Fruit fly (Drosophila melanogaster) whole organism, prepupa: ENCODE data around the gene MESR3.

ENCODE experiments used
- spab ChIP-seq: fragments of 200-800 bp; sonication (Bioruptor generic); optimal IDR thresholded peaks from 2 replicates; lab custom pipeline; 2017; ENCODE audit warnings: missing biosample characterization, mild to moderate bottlenecking, missing genetic modification characterization, missing genetic modification reagents
- ss ChIP-seq, 2 experiments: fragments of 200-800 bp; sonication (Bioruptor generic); optimal IDR thresholded peaks; 2 replicates in 1 of 2; 3 replicates in 1 of 2; lab custom pipeline; 2017 to 2018; ENCODE audit warnings: mild to moderate bottlenecking in 2 of 2, missing biosample characterization in 2 of 2, missing genetic modification characterization in 2 of 2, moderate library complexity in 1 of 2
- topi ChIP-seq: fragments of 200-800 bp; sonication (Bioruptor generic); optimal IDR thresholded peaks from 3 replicates; lab custom pipeline; 2016; ENCODE audit warnings: missing biosample characterization, missing genetic modification characterization

DNA sequence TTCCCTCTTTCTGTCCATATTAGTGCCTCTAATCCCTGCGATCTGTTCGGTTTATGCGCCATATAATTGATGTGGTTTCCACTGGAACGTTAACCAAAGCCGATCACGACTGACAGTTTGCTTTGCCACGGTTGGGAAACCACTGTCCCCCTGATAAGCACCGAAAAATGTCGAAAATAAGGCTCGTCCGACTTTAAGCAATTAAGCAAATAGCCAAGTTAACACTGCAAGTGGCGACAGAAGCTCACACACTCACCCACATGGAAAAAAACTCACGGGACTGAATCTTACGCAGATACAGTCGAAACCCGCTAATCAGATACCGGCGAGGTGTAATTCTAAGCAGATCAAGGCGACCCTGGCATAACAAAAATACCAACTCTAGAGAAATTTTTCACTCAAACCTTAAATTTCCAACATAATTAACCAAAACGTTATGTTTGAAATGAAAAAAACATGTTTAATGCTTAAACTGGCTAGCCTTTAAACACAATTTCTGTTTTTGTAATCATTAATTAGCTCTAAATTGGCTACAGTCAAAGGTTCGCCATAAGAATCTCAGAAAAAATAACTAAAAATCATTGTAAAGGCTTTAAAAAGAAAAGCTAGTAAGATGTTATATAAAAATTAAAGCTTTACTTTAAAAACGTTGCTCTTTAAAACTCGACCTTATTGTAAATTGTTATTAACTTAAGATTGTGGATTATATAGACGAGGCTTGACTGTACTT lies 61.0 kb downstream of the MESR3 start:
- TF ChIP-seq ss (GFP tag; optimal IDR thresholded peaks at IDR 0.05; lab: Kevin White, UChicago) (no peak), spab (GFP tag; lab: Kevin White, UChicago) (no peak), topi (no peak)
